Worm (Caenorhabditis elegans) whole organism, late embryonic: ENCODE results near the gene Y40B10A.9.

Experiments
- C38D4.7 ChIP-seq: fragments of 200-800 bp; sonication (Bioruptor generic); optimal IDR thresholded peaks from 2 replicates; lab custom pipeline; 2018; ENCODE audit warnings: mild to moderate bottlenecking, missing genetic modification characterization, moderate library complexity, missing compliant biosample characterization
- K09A11.1 ChIP-seq: sonication (generic microtip); optimal IDR thresholded peaks from 2 replicates; lab custom pipeline; 2017; ENCODE audit warnings: antibody characterized with exemption, mild to moderate bottlenecking, missing genetic modification characterization, missing compliant biosample characterization; ENCODE audit not compliant: insufficient read depth
- T23F11.4 ChIP-seq: fragments of 200-800 bp; sonication (Bioruptor generic); optimal IDR thresholded peaks from 2 replicates; lab custom pipeline; 2018; ENCODE audit warnings: mild to moderate bottlenecking, missing genetic modification characterization, missing compliant biosample characterization
- ahr-1 ChIP-seq: sonication (generic microtip); optimal IDR thresholded peaks from 2 replicates; lab custom pipeline; 2016; ENCODE audit warnings: missing genetic modification characterization, missing compliant biosample characterization
- ama-1 ChIP-seq: fragments of 150-350 bp; optimal IDR thresholded peaks from 2 replicates; lab custom pipeline; 2014
- ceh-18 ChIP-seq: sonication (generic microtip); optimal IDR thresholded peaks from 2 replicates; lab custom pipeline; 2016; ENCODE audit warnings: missing genetic modification characterization, missing compliant biosample characterization
- ceh-2 ChIP-seq: sonication (generic microtip); optimal IDR thresholded peaks from 2 replicates; lab custom pipeline; 2016; ENCODE audit warnings: missing genotype, missing genetic modification characterization, missing compliant biosample characterization
- ceh-22 ChIP-seq: sonication (generic microtip); optimal IDR thresholded peaks from 2 replicates; lab custom pipeline; 2017; ENCODE audit warnings: missing biosample characterization, missing genetic modification characterization
- ceh-30 ChIP-seq: fragments of 150-350 bp; optimal IDR thresholded peaks from 2 replicates; lab custom pipeline; 2014; ENCODE audit warnings: missing biosample characterization, missing genetic modification characterization
- ceh-45 ChIP-seq: fragments of 200-800 bp; sonication (Bioruptor generic); IDR thresholded peaks from 2 replicates; pipeline ENCODE4 v1.3.6; 2022; ENCODE audit warnings: missing genetic modification reagents, missing genetic modification characterization, missing compliant biosample characterization
- ceh-48 ChIP-seq: sonication (generic microtip); optimal IDR thresholded peaks from 2 replicates; lab custom pipeline; 2016; ENCODE audit warnings: missing genetic modification characterization, inconsistent platforms, missing compliant biosample characterization
- ceh-6 ChIP-seq: fragments of 200-800 bp; sonication (Bioruptor generic); optimal IDR thresholded peaks from 2 replicates; lab custom pipeline; 2018; ENCODE audit warnings: mild to moderate bottlenecking, missing genetic modification characterization, missing compliant biosample characterization
- ceh-9 ChIP-seq: sonication (generic microtip); optimal IDR thresholded peaks from 2 replicates; lab custom pipeline; 2016; ENCODE audit warnings: mild to moderate bottlenecking, missing genetic modification characterization, inconsistent platforms, missing compliant biosample characterization
- dmd-4 ChIP-seq: sonication (generic microtip); optimal IDR thresholded peaks from 2 replicates; lab custom pipeline; 2016; ENCODE audit warnings: borderline replicate concordance, missing genetic modification characterization, missing compliant biosample characterization
- elt-2 ChIP-seq: sonication (generic microtip); optimal IDR thresholded peaks from 2 replicates; lab custom pipeline; 2016; ENCODE audit warnings: missing genetic modification reagents, missing genetic modification characterization, missing compliant biosample characterization
- elt-4 ChIP-seq: sonication (generic microtip); optimal IDR thresholded peaks from 2 replicates; lab custom pipeline; 2016; ENCODE audit warnings: missing genetic modification characterization, missing compliant biosample characterization
- ets-4 ChIP-seq: sonication (generic microtip); optimal IDR thresholded peaks from 2 replicates; lab custom pipeline; 2016; ENCODE audit warnings: missing genetic modification characterization, missing compliant biosample characterization
- fax-1 ChIP-seq: sonication (generic microtip); optimal IDR thresholded peaks from 2 replicates; lab custom pipeline; 2016; ENCODE audit warnings: missing genotype, missing genetic modification characterization, missing compliant biosample characterization
- hlh-6 ChIP-seq: sonication (generic microtip); optimal IDR thresholded peaks from 2 replicates; lab custom pipeline; 2016; ENCODE audit warnings: missing genotype, missing genetic modification characterization, missing compliant biosample characterization
- madf-2 ChIP-seq: sonication (generic microtip); optimal IDR thresholded peaks from 2 replicates; lab custom pipeline; 2017; ENCODE audit warnings: missing genetic modification characterization, missing compliant biosample characterization
- mec-3 ChIP-seq: sonication (generic microtip); optimal IDR thresholded peaks from 2 replicates; lab custom pipeline; 2016; ENCODE audit warnings: borderline replicate concordance, missing genetic modification characterization, missing compliant biosample characterization
- nfya-1 ChIP-seq: sonication (generic microtip); optimal IDR thresholded peaks from 2 replicates; lab custom pipeline; 2017; ENCODE audit warnings: missing genetic modification characterization, mild to moderate bottlenecking, missing compliant biosample characterization, antibody characterized with exemption, moderate library complexity
- nhr-11 ChIP-seq: fragments of 150-350 bp; optimal IDR thresholded peaks from 2 replicates; lab custom pipeline; 2014; ENCODE audit warnings: missing biosample characterization, missing genetic modification characterization
- nhr-232 ChIP-seq: sonication (generic microtip); optimal IDR thresholded peaks from 2 replicates; lab custom pipeline; 2016; ENCODE audit warnings: missing genetic modification characterization, missing compliant biosample characterization
- npax-4 ChIP-seq: sonication (generic microtip); optimal IDR thresholded peaks from 2 replicates; lab custom pipeline; 2016; ENCODE audit warnings: missing genetic modification characterization, missing compliant biosample characterization
- odd-2 ChIP-seq: sonication (generic microtip); optimal IDR thresholded peaks from 2 replicates; lab custom pipeline; 2017; ENCODE audit warnings: antibody characterized with exemption, mild to moderate bottlenecking, missing genetic modification characterization, missing compliant biosample characterization
- pag-3 ChIP-seq: sonication (generic microtip); optimal IDR thresholded peaks from 2 replicates; lab custom pipeline; 2016; ENCODE audit warnings: missing compliant biosample characterization, missing genetic modification characterization, borderline replicate concordance
- pha-2 ChIP-seq: sonication (generic microtip); optimal IDR thresholded peaks from 2 replicates; lab custom pipeline; 2017; ENCODE audit warnings: mild to moderate bottlenecking, missing genetic modification characterization, missing compliant biosample characterization
- pha-4 ChIP-seq: fragments of 150-350 bp; optimal IDR thresholded peaks from 2 replicates; lab custom pipeline; 2018; ENCODE audit warnings: missing biosample characterization, missing genetic modification reagents, missing genetic modification characterization
- pqm-1 ChIP-seq: sonication (generic microtip); optimal IDR thresholded peaks from 2 replicates; lab custom pipeline; 2016; ENCODE audit warnings: missing genetic modification characterization, missing compliant biosample characterization
- ref-2 ChIP-seq: sonication (generic microtip); optimal IDR thresholded peaks from 2 replicates; lab custom pipeline; 2016; ENCODE audit warnings: missing genetic modification characterization, missing compliant biosample characterization
- rnt-1 ChIP-seq: sonication (generic microtip); optimal IDR thresholded peaks from 2 replicates; lab custom pipeline; 2016; ENCODE audit warnings: missing genetic modification characterization, missing compliant biosample characterization
- sdc-2 ChIP-seq: sonication (generic microtip); optimal IDR thresholded peaks from 2 replicates; lab custom pipeline; 2016; ENCODE audit warnings: missing genotype, missing genetic modification characterization, missing compliant biosample characterization
- unc-3 ChIP-seq, 2 experiments: fragments of 200-800 bp in 1 of 2; sonication (Bioruptor generic) in 1 of 2; sonication (generic microtip) in 1 of 2; conservative IDR thresholded peaks in 1 of 2; optimal IDR thresholded peaks in 1 of 2; 2 replicates each; pipeline versions ENCODE4 v1.3.6 to Lab custom; 2016 to 2022; ENCODE audit warnings: missing compliant biosample characterization in 2 of 2, missing genetic modification characterization in 2 of 2, missing genetic modification reagents in 1 of 2
- unc-42 ChIP-seq: sonication (generic microtip); optimal IDR thresholded peaks from 2 replicates; lab custom pipeline; 2016; ENCODE audit warnings: missing genotype, missing genetic modification characterization, missing compliant biosample characterization
- unc-55 ChIP-seq: sonication (generic microtip); optimal IDR thresholded peaks from 2 replicates; lab custom pipeline; 2017; ENCODE audit warnings: missing biosample characterization, missing genetic modification reagents, missing genetic modification characterization
- unc-86 ChIP-seq: sonication (generic microtip); optimal IDR thresholded peaks from 2 replicates; lab custom pipeline; 2016; ENCODE audit warnings: missing genetic modification characterization, missing compliant biosample characterization
- ztf-16 ChIP-seq: sonication (generic microtip); optimal IDR thresholded peaks from 2 replicates; lab custom pipeline; 2017; ENCODE audit warnings: missing genetic modification characterization, missing compliant biosample characterization

Gene Y40B10A.9

ce11 chrV:2076043-2076442 lies 3.3 kb upstream of the Y40B10A.9 start:
- TF ChIP-seq unc-55 (peak; percentile 50), rnt-1 (tag; lab: Kevin White, UChicago) (no peak), ceh-18 (tag; lab: Kevin White, UChicago) (peak; percentile 17)

- TF ChIP-seq elt-4 (no peak), unc-3 (GFP tag; conservative IDR thresholded peaks at IDR 0.05; lab: Robert Waterston, UW) (no peak), unc-3 (tag; optimal IDR thresholded peaks at IDR 0.05; lab: Kevin White, UChicago) (no peak), ztf-16 (tag; lab: Kevin White, UChicago) (no peak), mec-3 (tag; lab: Kevin White, UChicago) (no peak), ceh-6 (GFP tag; lab: Kevin White, UChicago) (no peak), ets-4 (tag; lab: Kevin White, UChicago) (no peak), unc-86 (tag; lab: Kevin White, UChicago) (no peak), K09A11.1 (tag; lab: Kevin White, UChicago) (no peak), T23F11.4 (no peak), ceh-9 (no peak), ceh-48 (no peak), sdc-2 (no peak), dmd-4 (tag; lab: Kevin White, UChicago) (no peak), hlh-6 (tag; lab: Kevin White, UChicago) (no peak), ama-1 (lab: Kevin White, UChicago) (no peak), npax-4 (tag; lab: Kevin White, UChicago) (no peak), ceh-45 (GFP tag; lab: Robert Waterston, UW) (no peak)
Observed at ce11 chrV:2068728-2069443, 3.8 kb downstream of the Y40B10A.9 start.

ce11 chrV:2067985-2068499 lies 4.7 kb downstream of the Y40B10A.9 start, which contains the start of gene lbp-9:
Gene lbp-9, plus strand, starts transcription at chrV:2068449.
- no peak for TF ChIP-seq fax-1 (tag; lab: Kevin White, UChicago)

ce11 chrV:2067419-2067818 lies 5.3 kb downstream of the Y40B10A.9 start:
- TF ChIP-seq rnt-1 (tag; lab: Kevin White, UChicago): no peak
- TF ChIP-seq pqm-1 (tag; lab: Kevin White, UChicago): no peak
- no peak for TF ChIP-seq pag-3
- TF ChIP-seq unc-3 (GFP tag; conservative IDR thresholded peaks at IDR 0.05; lab: Robert Waterston, UW): no peak
- no peak for TF ChIP-seq unc-3 (tag; optimal IDR thresholded peaks at IDR 0.05; lab: Kevin White, UChicago)
- TF ChIP-seq pha-2: no peak
- no peak for TF ChIP-seq ceh-30 (tag; lab: Kevin White, UChicago)
- no peak for TF ChIP-seq ceh-2
- no peak for TF ChIP-seq npax-4 (tag; lab: Kevin White, UChicago)
- TF ChIP-seq K09A11.1 (tag; lab: Kevin White, UChicago): no peak

DNA sequence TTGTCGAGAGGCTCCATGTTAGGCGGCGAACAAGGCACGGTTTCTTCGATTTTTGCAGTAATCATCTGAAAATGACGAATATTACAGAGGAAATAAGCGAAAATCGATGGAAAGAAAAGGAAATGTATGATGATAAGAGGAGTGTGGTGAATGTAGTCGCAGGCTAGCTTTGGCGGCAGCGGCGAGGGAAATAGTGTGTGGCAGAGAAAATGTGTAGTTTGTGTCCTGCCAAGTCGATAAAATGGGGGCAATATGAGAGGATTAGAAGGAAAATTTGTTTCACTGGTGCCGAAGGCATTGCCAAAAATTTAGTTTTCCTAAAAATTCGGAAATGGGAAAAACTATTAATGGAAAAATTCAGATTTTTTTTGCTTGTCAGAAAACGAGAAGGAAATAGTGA lies 5.9 kb downstream of the Y40B10A.9 start, which contains the start of gene nhr-86:
TSS of gene nhr-86 (minus strand) at position 71 of the 400 bp plus-strand sequence.
- TF ChIP-seq elt-2 (tag; lab: Kevin White, UChicago) (peak; percentile 2), pag-3 (no peak), ceh-18 (tag; lab: Kevin White, UChicago) (no peak), ahr-1 (tag; lab: Kevin White, UChicago) (no peak)

DNA sequence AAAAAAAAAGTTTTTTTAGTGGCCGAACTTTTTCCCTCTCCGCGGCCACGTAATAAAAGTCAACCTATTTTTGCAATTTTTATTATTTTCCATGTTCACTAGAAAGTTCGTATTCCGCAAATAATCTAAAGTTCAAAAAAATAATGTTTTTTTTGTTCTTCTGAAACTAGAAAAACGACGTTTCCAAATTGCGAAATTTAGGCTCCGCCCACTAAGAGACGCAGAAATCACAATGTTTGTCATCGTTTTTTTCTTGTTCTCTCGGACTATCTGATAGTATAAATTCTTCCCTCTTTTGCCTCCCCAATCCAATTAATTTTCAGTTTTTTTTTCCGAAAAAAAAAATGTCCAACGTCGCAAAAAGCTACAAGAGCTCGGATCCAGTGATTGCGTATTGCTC lies 15.4 kb downstream of the Y40B10A.9 start, which contains the start of gene comt-3:
TSS of gene comt-3 (plus strand) at position 214 of the 400 bp plus-strand sequence.
- no peak for TF ChIP-seq ref-2 (tag; lab: Kevin White, UChicago)
- TF ChIP-seq nhr-11 (tag; lab: Kevin White, UChicago): no peak
- no peak for TF ChIP-seq C38D4.7
- no peak for TF ChIP-seq ztf-16 (tag; lab: Kevin White, UChicago)
- TF ChIP-seq nhr-232 (tag; lab: Kevin White, UChicago): no peak
- no peak for TF ChIP-seq pha-4 (tag; lab: Kevin White, UChicago)
- no peak for TF ChIP-seq odd-2 (tag; lab: Kevin White, UChicago)
- TF ChIP-seq mec-3 (tag; lab: Kevin White, UChicago): no peak
- no peak for TF ChIP-seq ceh-22 (tag; lab: Kevin White, UChicago)
- TF ChIP-seq unc-42: no peak
- no peak for TF ChIP-seq madf-2
- TF ChIP-seq sdc-2: no peak
- TF ChIP-seq ets-4 (tag; lab: Kevin White, UChicago): no peak
- no peak for TF ChIP-seq nfya-1 (tag; lab: Kevin White, UChicago)
